Worm (Caenorhabditis elegans) whole organism, L1 larva: ENCODE data around the gene ZK1248.15.

ENCODE experiments used
- C16A3.4 ChIP-seq: fragments of 150-350 bp; optimal IDR thresholded peaks from 2 replicates; lab custom pipeline; 2014; ENCODE audit warnings: missing biosample characterization, missing genetic modification characterization
- C34B4.2 ChIP-seq: sonication (generic microtip); optimal IDR thresholded peaks from 2 replicates; lab custom pipeline; 2017; ENCODE audit warnings: mild to moderate bottlenecking, missing genetic modification characterization, missing compliant biosample characterization
- F16B12.6 ChIP-seq: fragments of 150-350 bp; optimal IDR thresholded peaks from 2 replicates; lab custom pipeline; 2014; ENCODE audit warnings: missing biosample characterization, missing genetic modification characterization
- Y116A8C.19 ChIP-seq: sonication (generic microtip); optimal IDR thresholded peaks from 2 replicates; lab custom pipeline; 2016; ENCODE audit warnings: missing compliant biosample characterization, missing genetic modification characterization, borderline replicate concordance
- aha-1 ChIP-seq: fragments of 150-350 bp; optimal IDR thresholded peaks from 2 replicates; lab custom pipeline; 2014; ENCODE audit warnings: missing biosample characterization, missing genetic modification characterization
- aly-2 ChIP-seq: fragments of 150-350 bp; optimal IDR thresholded peaks from 2 replicates; lab custom pipeline; 2014; ENCODE audit warnings: missing biosample characterization, missing genetic modification characterization
- ceh-63 ChIP-seq: fragments of 200-800 bp; sonication (Bioruptor generic); optimal IDR thresholded peaks from 2 replicates; lab custom pipeline; 2018; ENCODE audit warnings: mild to moderate bottlenecking, missing genetic modification characterization, missing compliant biosample characterization
- ceh-8 ChIP-seq: fragments of 200-800 bp; sonication (Bioruptor generic); optimal IDR thresholded peaks from 2 replicates; lab custom pipeline; 2018; ENCODE audit warnings: mild to moderate bottlenecking, missing genetic modification characterization, moderate library complexity, missing compliant biosample characterization
- ceh-82 ChIP-seq, 3 experiments: fragments of 150-350 bp in 1 of 3; sonication (generic microtip) in 2 of 3; optimal IDR thresholded peaks; 2 replicates each; lab custom pipeline; 2014 to 2017; ENCODE audit warnings: missing biosample characterization in 3 of 3, missing genetic modification characterization in 3 of 3
- ceh-90 ChIP-seq: sonication (generic microtip); optimal IDR thresholded peaks from 2 replicates; lab custom pipeline; 2016; ENCODE audit warnings: missing genetic modification characterization, missing compliant biosample characterization
- dpl-1 ChIP-seq, 3 experiments: fragments of 150-350 bp in 2 of 3; sonication (generic microtip) in 1 of 3; optimal IDR thresholded peaks; 2 replicates each; lab custom pipeline; 2014 to 2017; ENCODE audit warnings: missing biosample characterization in 3 of 3, missing genetic modification characterization in 3 of 3, missing genetic modification reagents in 3 of 3
- dsc-1 ChIP-seq: sonication (generic microtip); optimal IDR thresholded peaks from 2 replicates; lab custom pipeline; 2016; ENCODE audit warnings: mild to moderate bottlenecking, missing genetic modification characterization, missing compliant biosample characterization
- efl-1 ChIP-seq, 4 experiments: fragments of 150-350 bp; optimal IDR thresholded peaks in 3 of 4; peaks in 1 of 4; 1 replicate in 1 of 4; 2 replicates in 3 of 4; lab custom pipeline; 2014; ENCODE audit warnings: missing biosample characterization in 2 of 4, missing genetic modification characterization in 2 of 4, missing genetic modification reagents in 2 of 4
- egl-13 ChIP-seq: sonication (generic microtip); optimal IDR thresholded peaks from 2 replicates; lab custom pipeline; 2016; ENCODE audit warnings: missing genotype, missing genetic modification reagents, missing genetic modification characterization, missing compliant biosample characterization
- egl-27 ChIP-seq, 2 experiments: fragments of 150-350 bp in 1 of 2; sonication (generic microtip); optimal IDR thresholded peaks; 3 replicates each; lab custom pipeline; 2017 to 2018; ENCODE audit warnings: missing biosample characterization in 2 of 2, missing genetic modification characterization in 2 of 2, missing genetic modification reagents in 2 of 2
- elt-3 ChIP-seq, 6 experiments: fragments of 150-350 bp in 1 of 6; sonication (generic microtip); optimal IDR thresholded peaks; 2 replicates each; lab custom pipeline; 2017 to 2018; ENCODE audit warnings: missing biosample characterization in 6 of 6, missing genetic modification characterization in 6 of 6, inconsistent platforms in 1 of 6
- fkh-4 ChIP-seq: sonication (generic microtip); optimal IDR thresholded peaks from 2 replicates; lab custom pipeline; 2016; ENCODE audit warnings: missing compliant biosample characterization, missing genetic modification characterization, borderline replicate concordance
- fos-1 ChIP-seq: fragments of 150-350 bp; optimal IDR thresholded peaks from 2 replicates; lab custom pipeline; 2014; ENCODE audit warnings: missing biosample characterization, missing genetic modification characterization
- hlh-4 ChIP-seq: sonication (generic microtip); optimal IDR thresholded peaks from 2 replicates; lab custom pipeline; 2016; ENCODE audit warnings: mild to moderate bottlenecking, missing genetic modification characterization, missing compliant biosample characterization
- hpl-2 ChIP-seq: fragments of 150-350 bp; optimal IDR thresholded peaks from 2 replicates; lab custom pipeline; 2014; ENCODE audit warnings: missing biosample characterization, missing genetic modification reagents, missing genetic modification characterization
- isw-1 ChIP-seq: fragments of 200-800 bp; sonication (Bioruptor generic); IDR thresholded peaks from 2 replicates; pipeline ENCODE4 v1.3.6; 2022; ENCODE audit warnings: missing genetic modification characterization, missing compliant biosample characterization
- jun-1 ChIP-seq: fragments of 150-350 bp; optimal IDR thresholded peaks from 2 replicates; lab custom pipeline; 2014; ENCODE audit warnings: missing biosample characterization, missing genetic modification reagents, missing genetic modification characterization
- lin-13 ChIP-seq: fragments of 150-350 bp; optimal IDR thresholded peaks from 2 replicates; lab custom pipeline; 2014; ENCODE audit warnings: missing biosample characterization, missing genetic modification reagents, missing genetic modification characterization
- lin-14 ChIP-seq: fragments of 200-800 bp; sonication (Bioruptor generic); optimal IDR thresholded peaks from 2 replicates; lab custom pipeline; 2018; ENCODE audit warnings: mild to moderate bottlenecking, missing genetic modification characterization, moderate library complexity, missing compliant biosample characterization
- lin-35 ChIP-seq, 2 experiments: fragments of 150-350 bp; optimal IDR thresholded peaks; 2 replicates each; lab custom pipeline; 2014; ENCODE audit warnings: missing biosample characterization in 2 of 2, missing genetic modification characterization in 2 of 2, missing genetic modification reagents in 2 of 2
- lir-3 ChIP-seq: sonication (generic microtip); optimal IDR thresholded peaks from 2 replicates; lab custom pipeline; 2016; ENCODE audit warnings: mild to moderate bottlenecking, missing genetic modification characterization, moderate library complexity, missing compliant biosample characterization; ENCODE audit not compliant: poor library complexity
- lsy-2 ChIP-seq, 2 experiments: fragments of 150-350 bp; optimal IDR thresholded peaks; 2 replicates each; lab custom pipeline; 2014; ENCODE audit warnings: missing biosample characterization in 2 of 2, missing genetic modification characterization in 2 of 2
- mdl-1 ChIP-seq, 2 experiments: fragments of 150-350 bp; optimal IDR thresholded peaks; 2 replicates each; lab custom pipeline; 2014 to 2017; ENCODE audit warnings: missing biosample characterization in 2 of 2, missing genetic modification characterization in 2 of 2, inconsistent platforms in 1 of 2
- mep-1 ChIP-seq: fragments of 150-350 bp; optimal IDR thresholded peaks from 2 replicates; lab custom pipeline; 2014; ENCODE audit warnings: missing biosample characterization, missing genetic modification characterization
- nhr-11 ChIP-seq: fragments of 150-350 bp; optimal IDR thresholded peaks from 2 replicates; lab custom pipeline; 2014; ENCODE audit warnings: missing biosample characterization, missing genetic modification characterization
- nhr-19 ChIP-seq: fragments of 200-800 bp; sonication (Bioruptor generic); conservative IDR thresholded peaks from 2 replicates; pipeline ENCODE4 v1.3.6; 2022; ENCODE audit warnings: missing genetic modification characterization, missing compliant biosample characterization
- nhr-20 ChIP-seq: sonication (generic microtip); optimal IDR thresholded peaks from 2 replicates; lab custom pipeline; 2016; ENCODE audit warnings: mild to moderate bottlenecking, missing genetic modification characterization, missing compliant biosample characterization
- nhr-28 ChIP-seq: fragments of 150-350 bp; optimal IDR thresholded peaks from 2 replicates; lab custom pipeline; 2014; ENCODE audit warnings: missing biosample characterization, missing genetic modification characterization
- nhr-71 ChIP-seq: sonication (generic microtip); optimal IDR thresholded peaks from 2 replicates; lab custom pipeline; 2016; ENCODE audit warnings: mild to moderate bottlenecking, missing genetic modification characterization, moderate library complexity, missing compliant biosample characterization
- nhr-76 ChIP-seq: sonication (generic microtip); optimal IDR thresholded peaks from 2 replicates; lab custom pipeline; 2017; ENCODE audit warnings: missing biosample characterization, missing genetic modification characterization
- nhr-84 ChIP-seq: sonication (generic microtip); optimal IDR thresholded peaks from 2 replicates; lab custom pipeline; 2017; ENCODE audit warnings: missing biosample characterization, missing genetic modification characterization
- nhr-85 ChIP-seq: sonication (generic microtip); peaks from one replicate; lab custom pipeline; 2016; ENCODE audit warnings: missing genetic modification characterization, inconsistent platforms, missing compliant biosample characterization
- nhr-90 ChIP-seq: sonication (generic microtip); optimal IDR thresholded peaks from 2 replicates; lab custom pipeline; 2016; ENCODE audit warnings: mild to moderate bottlenecking, missing genetic modification characterization, missing compliant biosample characterization; ENCODE audit not compliant: poor library complexity
- pag-3 ChIP-seq: sonication (generic microtip); optimal IDR thresholded peaks from 2 replicates; lab custom pipeline; 2017; ENCODE audit warnings: missing genetic modification characterization, mild to moderate bottlenecking, missing compliant biosample characterization, antibody characterized with exemption, borderline replicate concordance; ENCODE audit not compliant: insufficient read depth
- rnt-1 ChIP-seq: sonication (generic microtip); optimal IDR thresholded peaks from 2 replicates; lab custom pipeline; 2016; ENCODE audit warnings: mild to moderate bottlenecking, missing genetic modification characterization, moderate library complexity, missing compliant biosample characterization
- skn-1 ChIP-seq: fragments of 150-350 bp; optimal IDR thresholded peaks from 2 replicates; lab custom pipeline; 2014; ENCODE audit warnings: missing biosample characterization, missing genetic modification characterization
- snpc-4 ChIP-seq: fragments of 150-350 bp; optimal IDR thresholded peaks from 2 replicates; lab custom pipeline; 2014; ENCODE audit warnings: missing biosample characterization, missing genetic modification characterization
- snu-23 ChIP-seq: sonication (generic microtip); optimal IDR thresholded peaks from 2 replicates; lab custom pipeline; 2016; ENCODE audit warnings: missing genetic modification characterization, missing compliant biosample characterization
- swsn-7 ChIP-seq: sonication (generic microtip); optimal IDR thresholded peaks from 2 replicates; lab custom pipeline; 2016; ENCODE audit warnings: missing genetic modification characterization, missing compliant biosample characterization
- unc-130 ChIP-seq: fragments of 150-350 bp; optimal IDR thresholded peaks from 2 replicates; lab custom pipeline; 2017; ENCODE audit warnings: missing biosample characterization, missing genetic modification characterization, inconsistent platforms
- xbp-1 ChIP-seq: sonication (generic microtip); optimal IDR thresholded peaks from 2 replicates; lab custom pipeline; 2016; ENCODE audit warnings: missing genetic modification characterization, missing compliant biosample characterization
- zag-1 ChIP-seq: fragments of 150-350 bp; optimal IDR thresholded peaks from 2 replicates; lab custom pipeline; 2014; ENCODE audit warnings: missing biosample characterization, missing genetic modification characterization
- zip-4 ChIP-seq: fragments of 200-800 bp; sonication (Bioruptor generic); optimal IDR thresholded peaks from 2 replicates; lab custom pipeline; 2018; ENCODE audit warnings: mild to moderate bottlenecking, missing genetic modification characterization, moderate library complexity, missing compliant biosample characterization

The ZK1248.15 gene

ce11 chrII:5841053-5841547 lies 2.7 kb upstream of the ZK1248.15 start, which contains the start of gene lec-5:
Gene lec-5, minus strand, starts transcription at chrII:5841103.
- TF ChIP-seq lir-3 (tag; lab: Kevin White, UChicago) (no peak), rnt-1 (tag; lab: Kevin White, UChicago) (peak; percentile 56), fos-1 (tag; lab: Kevin White, UChicago) (no peak), efl-1 (optimal IDR thresholded peaks at IDR 0.05; lab: Kevin White, UChicago) (no peak), efl-1 (GFP tag; optimal IDR thresholded peaks at IDR 0.05 in 1 of 2; lab: Kevin White, UChicago) (no peak), ceh-63 (no peak), lsy-2 (tag; optimal IDR thresholded peaks at IDR 0.05; lab: Kevin White, UChicago) (peak in 1 of 2 experiments; percentile 47), ceh-90 (no peak), snpc-4 (tag; lab: Kevin White, UChicago) (no peak), pag-3 (peak; percentile 79), mep-1 (tag; lab: Kevin White, UChicago) (peak; percentile 2), swsn-7 (tag; lab: Kevin White, UChicago) (no peak), lin-14 (GFP tag; lab: Kevin White, UChicago) (peak; percentile 72), unc-130 (tag; lab: Kevin White, UChicago) (peak; percentile 63), nhr-90 (tag; lab: Kevin White, UChicago) (no peak), snu-23 (GFP tag; lab: Kevin White, UChicago) (peak; percentile 23), nhr-20 (tag; lab: Kevin White, UChicago) (peak; percentile 23), isw-1 (no peak), dpl-1 (GFP tag; optimal IDR thresholded peaks at IDR 0.05; lab: Kevin White, UChicago) (no peak), egl-13 (tag; lab: Kevin White, UChicago) (no peak), dsc-1 (peak; percentile 56), mdl-1 (tag; optimal IDR thresholded peaks at IDR 0.05; lab: Kevin White, UChicago) (no peak), aly-2 (tag; lab: Kevin White, UChicago) (no peak), nhr-19 (GFP tag; lab: Robert Waterston, UW) (peak; percentile 38), nhr-71 (peak; percentile 60)

ce11 chrII:5839227-5839626 lies 874 bp upstream of the ZK1248.15 start, which contains the start of gene ZK1248.19:
Gene ZK1248.19, minus strand, starts transcription at chrII:5839414.
- TF ChIP-seq lin-13 (GFP tag; lab: Kevin White, UChicago), result no peak
- TF ChIP-seq ceh-8 (GFP tag; lab: Kevin White, UChicago), result no peak
- TF ChIP-seq dsc-1, result peak; percentile 14
- TF ChIP-seq elt-3 (tag; optimal IDR thresholded peaks at IDR 0.05; lab: Kevin White, UChicago), result peak in 1 of 6 experiments; percentile 4
- no peak for TF ChIP-seq jun-1 (tag; lab: Kevin White, UChicago)
- TF ChIP-seq egl-27 (tag; optimal IDR thresholded peaks at IDR 0.05; lab: Kevin White, UChicago), result no peak
- TF ChIP-seq ceh-90, result no peak
- TF ChIP-seq aha-1 (tag; lab: Kevin White, UChicago), result no peak
- TF ChIP-seq nhr-84, result no peak
- no peak for TF ChIP-seq nhr-76
- peak; percentile 39 for TF ChIP-seq nhr-20 (tag; lab: Kevin White, UChicago)
- peak; percentile 16 for TF ChIP-seq mep-1 (tag; lab: Kevin White, UChicago)
- TF ChIP-seq nhr-28 (tag; lab: Kevin White, UChicago), result no peak
- peak; percentile 13 for TF ChIP-seq lin-14 (GFP tag; lab: Kevin White, UChicago)
- TF ChIP-seq lin-35 (GFP tag; optimal IDR thresholded peaks at IDR 0.05; lab: Kevin White, UChicago), result peak in 1 of 2 experiments; percentile 39
- TF ChIP-seq nhr-11, result no peak
- TF ChIP-seq snpc-4 (tag; lab: Kevin White, UChicago), result peak; percentile 0
- peak; percentile 56 for TF ChIP-seq rnt-1 (tag; lab: Kevin White, UChicago)
- TF ChIP-seq unc-130 (tag; lab: Kevin White, UChicago), result peak; percentile 32
- peak; percentile 17 for TF ChIP-seq swsn-7 (tag; lab: Kevin White, UChicago)
- no peak for TF ChIP-seq fkh-4 (tag; lab: Kevin White, UChicago)
- no peak for TF ChIP-seq C34B4.2 (tag; lab: Kevin White, UChicago)
- TF ChIP-seq zag-1 (tag; lab: Kevin White, UChicago), result no peak
- peak; percentile 15 for TF ChIP-seq xbp-1 (tag; lab: Kevin White, UChicago)
- TF ChIP-seq F16B12.6 (tag; lab: Kevin White, UChicago), result peak; percentile 88
- TF ChIP-seq lir-3 (tag; lab: Kevin White, UChicago), result no peak
- no peak for TF ChIP-seq skn-1 (tag; lab: Kevin White, UChicago)
- TF ChIP-seq zip-4 (GFP tag; lab: Kevin White, UChicago), result no peak
- peak; percentile 9 for TF ChIP-seq nhr-85 (tag; lab: Kevin White, UChicago)
- TF ChIP-seq dpl-1 (GFP tag; optimal IDR thresholded peaks at IDR 0.05; lab: Kevin White, UChicago), result peak; percentile 5 to 49 (median 31)
- TF ChIP-seq Y116A8C.19 (tag; lab: Kevin White, UChicago), result no peak
- TF ChIP-seq snu-23 (GFP tag; lab: Kevin White, UChicago), result peak; percentile 53
- TF ChIP-seq hpl-2, result no peak
- TF ChIP-seq C16A3.4 (tag; lab: Kevin White, UChicago), result peak; percentile 54
- TF ChIP-seq lsy-2 (tag; optimal IDR thresholded peaks at IDR 0.05; lab: Kevin White, UChicago), result peak; percentile 42 to 58
- no peak for TF ChIP-seq hlh-4 (tag; lab: Kevin White, UChicago)
- TF ChIP-seq ceh-82 (tag; optimal IDR thresholded peaks at IDR 0.05; lab: Kevin White, UChicago), result peak in 1 of 3 experiments; percentile 13
